Worm (Caenorhabditis elegans): ENCODE results near the gene math-26.
"Not testable (repeated sequence)": the region's sequence is repeated elsewhere in the genome, so short reads cannot be mapped to it uniquely, and the experiment has no call there.

math-26 gene

DNA sequence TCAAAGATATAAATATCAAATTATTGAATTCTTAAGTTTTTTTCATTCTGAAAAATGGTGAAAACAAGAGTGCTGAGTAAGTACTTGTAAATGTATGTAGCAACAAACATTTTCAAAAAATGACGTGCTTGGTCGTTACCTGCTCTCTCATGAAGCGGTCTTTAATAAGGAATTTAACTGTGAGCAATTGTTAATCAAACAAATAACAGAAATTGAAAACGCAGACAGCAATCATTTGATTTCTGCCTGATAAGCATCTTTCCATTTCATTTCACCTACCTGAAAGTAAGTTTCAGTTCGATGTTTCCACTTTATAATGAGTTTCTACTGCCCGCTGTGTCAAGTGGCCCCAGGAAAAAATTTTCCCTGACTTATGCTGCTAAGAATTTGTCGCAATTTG is 8.4 kb upstream of the math-26 start, which contains the start of gene math-28:
Gene math-28 (plus strand): TSS at position 301 of the 400 bp plus-strand sequence.
- TF ChIP-seq mdl-1 (tag; optimal IDR thresholded peaks at IDR 0.05), result no peak
- no peak for TF ChIP-seq fos-1 (tag; optimal IDR thresholded peaks at IDR 0.05)
- no peak for TF ChIP-seq F13H6.1 (tag; optimal IDR thresholded peaks at IDR 0.05)
- no peak for TF ChIP-seq zag-1 (tag; optimal IDR thresholded peaks at IDR 0.05)

DNA sequence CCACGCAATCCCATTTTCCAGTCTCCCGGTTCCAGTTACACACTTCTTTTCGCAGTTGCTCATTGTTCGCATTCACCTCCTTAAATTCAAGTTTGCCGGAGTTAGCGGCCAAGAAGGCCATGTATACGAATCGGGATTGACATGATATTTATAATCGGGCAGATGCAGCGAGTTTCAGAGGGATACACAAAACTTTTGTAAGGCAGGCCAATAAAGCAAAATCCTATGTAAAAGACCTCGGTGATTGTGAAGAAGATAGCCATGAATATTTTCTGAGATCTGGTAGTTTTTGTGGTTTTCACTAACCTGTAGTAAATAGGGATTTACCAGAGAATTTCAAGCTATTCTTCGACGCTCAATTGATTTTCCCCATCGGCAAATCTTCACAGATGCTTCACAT is 4.7 kb upstream of the math-26 start:
- no peak for TF ChIP-seq lin-13 (GFP tag; optimal IDR thresholded peaks at IDR 0.05)
- no peak for TF ChIP-seq alr-1 (tag; optimal IDR thresholded peaks at IDR 0.05)
- TF ChIP-seq crh-2 (tag; optimal IDR thresholded peaks at IDR 0.05), result no peak
- TF ChIP-seq ama-1 (optimal IDR thresholded peaks at IDR 0.05), result no peak
- no peak for TF ChIP-seq ztf-1 (GFP tag; conservative IDR thresholded peaks at IDR 0.05)
- TF ChIP-seq ZK546.5 (tag; optimal IDR thresholded peaks at IDR 0.05), result no peak
- no peak for TF ChIP-seq mab-5 (tag; optimal IDR thresholded peaks at IDR 0.05)
- TF ChIP-seq lin-11 (tag; optimal IDR thresholded peaks at IDR 0.05), result no peak
- no peak for TF ChIP-seq nhr-10 (tag; optimal IDR thresholded peaks at IDR 0.05)

ce11 chrII:1767458-1767857 is 4.0 kb upstream of the math-26 start:
- peak; percentile 34 for TF ChIP-seq fos-1 (tag; optimal IDR thresholded peaks at IDR 0.05)

DNA sequence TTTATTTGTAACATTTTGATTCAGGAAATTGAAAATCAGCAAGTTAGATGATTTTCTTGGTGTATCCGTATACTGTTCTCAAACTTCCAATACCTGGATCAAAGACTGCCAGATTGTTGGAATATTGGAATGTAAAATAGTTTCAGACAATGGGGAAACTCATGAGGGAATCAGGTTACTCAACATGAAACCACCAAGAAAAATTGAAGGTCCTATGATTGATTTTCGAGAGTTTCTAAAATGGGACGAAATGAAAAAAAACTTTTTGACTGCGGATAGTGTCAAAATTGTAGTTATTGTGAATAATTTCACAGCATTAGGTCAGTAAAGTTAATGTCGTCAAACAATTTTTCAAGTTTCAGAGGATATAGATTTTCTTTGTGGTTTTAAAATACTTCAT is 338 bp downstream of the math-26 start, which contains the start of gene math-3:
Gene math-3 (plus strand): TSS at position 301 of the 400 bp plus-strand sequence.
- no peak for TF ChIP-seq mdl-1 (tag; optimal IDR thresholded peaks at IDR 0.05)
- no peak for TF ChIP-seq ama-1 (optimal IDR thresholded peaks at IDR 0.05)
- TF ChIP-seq sma-3 (GFP tag; optimal IDR thresholded peaks at IDR 0.05), result no peak
- TF ChIP-seq ceh-16 (tag; optimal IDR thresholded peaks at IDR 0.05), result no peak
- no peak for TF ChIP-seq sma-9 (GFP tag; optimal IDR thresholded peaks at IDR 0.05)
- no peak for TF ChIP-seq sma-9 (tag; optimal IDR thresholded peaks at IDR 0.05)
- TF ChIP-seq lsy-2 (tag; optimal IDR thresholded peaks at IDR 0.05), result no peak
- TF ChIP-seq nhr-25 (tag; optimal IDR thresholded peaks at IDR 0.05), result no peak
- no peak for TF ChIP-seq elt-1 (tag; optimal IDR thresholded peaks at IDR 0.05)
- no peak for TF ChIP-seq mab-5 (tag; optimal IDR thresholded peaks at IDR 0.05)
- TF ChIP-seq ztf-4 (tag; optimal IDR thresholded peaks at IDR 0.05), result no peak

DNA sequence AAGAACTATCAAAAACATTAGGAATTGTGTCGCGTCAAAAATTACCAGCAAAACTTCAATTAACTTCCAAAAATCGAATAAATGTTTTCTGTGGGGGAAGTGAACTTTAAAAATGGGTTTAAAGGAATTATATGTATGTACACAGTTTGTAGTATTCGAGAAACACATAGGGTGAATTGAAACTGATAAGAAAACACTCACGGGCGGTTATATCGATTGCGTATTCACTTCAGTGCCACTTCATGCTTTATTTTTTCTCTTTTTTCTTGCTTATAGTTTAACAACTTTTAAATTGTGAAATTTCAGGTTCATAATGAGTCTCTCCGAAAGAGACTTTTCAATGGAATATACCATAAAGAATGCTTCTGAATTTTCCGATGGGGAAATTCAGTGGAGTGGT is 3.8 kb downstream of the math-26 start, which contains the start of gene F36H5.14:
Gene F36H5.14 (plus strand): TSS at position 301 of the 400 bp plus-strand sequence.
- TF ChIP-seq unc-62 (GFP tag; optimal IDR thresholded peaks at IDR 0.05); crh-2 (tag; optimal IDR thresholded peaks at IDR 0.05); ceh-82 (tag; optimal IDR thresholded peaks at IDR 0.05): not testable (repeated sequence)

ce11 chrII:1782474-1782873 is 11.0 kb downstream of the math-26 start, which contains the start of gene math-4:
math-4 (minus strand) TSS chrII:1782574.
- no peak for TF ChIP-seq nhr-12 (tag; optimal IDR thresholded peaks at IDR 0.05)
- TF ChIP-seq nhr-25 (tag; optimal IDR thresholded peaks at IDR 0.05), result no peak
- TF ChIP-seq nhr-21 (tag; optimal IDR thresholded peaks at IDR 0.05), result no peak
- TF ChIP-seq elt-1 (tag; optimal IDR thresholded peaks at IDR 0.05), result no peak
- no peak for TF ChIP-seq mdl-1 (tag; optimal IDR thresholded peaks at IDR 0.05)
- no peak for TF ChIP-seq sma-9 (GFP tag; optimal IDR thresholded peaks at IDR 0.05)
- no peak for TF ChIP-seq sma-9 (tag; optimal IDR thresholded peaks at IDR 0.05)
- TF ChIP-seq Y55F3AM.14 (GFP tag; optimal IDR thresholded peaks at IDR 0.05), result no peak
- TF ChIP-seq egl-27 (tag; optimal IDR thresholded peaks at IDR 0.05), result no peak
- TF ChIP-seq F13H6.1 (tag; optimal IDR thresholded peaks at IDR 0.05), result no peak
- TF ChIP-seq alr-1 (tag; optimal IDR thresholded peaks at IDR 0.05), result no peak
- no peak for TF ChIP-seq ZK546.5 (tag; optimal IDR thresholded peaks at IDR 0.05)
- no peak for TF ChIP-seq ztf-1 (GFP tag; conservative IDR thresholded peaks at IDR 0.05)
- no peak for TF ChIP-seq skn-1 (tag; optimal IDR thresholded peaks at IDR 0.05)
- TF ChIP-seq blmp-1 (tag; optimal IDR thresholded peaks at IDR 0.05; ENCODE audit: insufficient read depth), result no peak
- TF ChIP-seq mab-5 (tag; optimal IDR thresholded peaks at IDR 0.05), result no peak
- no peak for TF ChIP-seq gmeb-1 (tag; optimal IDR thresholded peaks at IDR 0.05)

- TF ChIP-seq nhr-23 (tag; optimal IDR thresholded peaks at IDR 0.05), result no peak
- TF ChIP-seq nhr-77 (tag; optimal IDR thresholded peaks at IDR 0.05), result no peak
- TF ChIP-seq ceh-16 (tag; optimal IDR thresholded peaks at IDR 0.05), result no peak
- no peak for TF ChIP-seq aly-2 (tag; optimal IDR thresholded peaks at IDR 0.05)
- no peak for TF ChIP-seq unc-62 (GFP tag; optimal IDR thresholded peaks at IDR 0.05)
- no peak for TF ChIP-seq nhr-12 (tag; optimal IDR thresholded peaks at IDR 0.05)
- no peak for TF ChIP-seq R02D3.7 (tag; optimal IDR thresholded peaks at IDR 0.05)
- no peak for TF ChIP-seq F13H6.1 (tag; optimal IDR thresholded peaks at IDR 0.05)
- no peak for TF ChIP-seq alr-1 (tag; optimal IDR thresholded peaks at IDR 0.05)
- no peak for TF ChIP-seq unc-39 (tag; optimal IDR thresholded peaks at IDR 0.05)
These were observed 13.4 kb downstream of the math-26 start, which contains the start of gene C08F1.11 for ce11 chrII:1784799-1785198. C08F1.11 (minus strand) TSS chrII:1784899.
